Fruit fly (Drosophila melanogaster) whole organism, embryonic: ENCODE results near the gene CG14439.

Experiments used
- Aef1 ChIP-seq: fragments of 200-800 bp; sonication (Bioruptor generic); IDR thresholded peaks from 3 replicates; pipeline ENCODE4 v1.3.6; 2022; ENCODE audit warnings: missing biosample characterization, missing genetic modification characterization
- Bteb2 ChIP-seq: fragments of 200-800 bp; sonication (Bioruptor generic); optimal IDR thresholded peaks from 2 replicates; lab custom pipeline; 2016; ENCODE audit warnings: missing biosample characterization, missing genetic modification characterization
- CG10147 ChIP-seq: fragments of 200-800 bp; sonication (Bioruptor generic); optimal IDR thresholded peaks from 2 replicates; lab custom pipeline; 2019; ENCODE audit warnings: missing biosample characterization, mild to moderate bottlenecking, missing genetic modification characterization, moderate library complexity
- CG11456 ChIP-seq: fragments of 200-800 bp; sonication (Bioruptor generic); IDR thresholded peaks from 3 replicates; pipeline ENCODE4 v1.3.6; 2022; ENCODE audit warnings: missing biosample characterization, missing genetic modification characterization
- CG12659 ChIP-seq: fragments of 200-800 bp; sonication (Bioruptor generic); optimal IDR thresholded peaks from 3 replicates; lab custom pipeline; 2017; ENCODE audit warnings: mild to moderate bottlenecking, missing biosample characterization, missing genetic modification reagents, missing genetic modification characterization
- CG13123 ChIP-seq: fragments of 200-800 bp; sonication (Bioruptor generic); optimal IDR thresholded peaks from 2 replicates; lab custom pipeline; 2016; ENCODE audit warnings: missing biosample characterization, missing genetic modification characterization
- CG16813 ChIP-seq: fragments of 200-800 bp; sonication (Bioruptor generic); IDR thresholded peaks from 3 replicates; pipeline ENCODE4 v1.3.6; 2022; ENCODE audit warnings: missing biosample characterization, missing genetic modification characterization; ENCODE audit not compliant: partially characterized antibody
- CG16863 ChIP-seq: fragments of 200-800 bp; sonication (Bioruptor generic); optimal IDR thresholded peaks from 3 replicates; lab custom pipeline; 2016; ENCODE audit warnings: missing biosample characterization, missing genetic modification characterization
- CG17568 ChIP-seq: fragments of 200-800 bp; sonication (Bioruptor generic); optimal IDR thresholded peaks from 2 replicates; lab custom pipeline; 2018; ENCODE audit warnings: missing biosample characterization, mild to moderate bottlenecking, missing genetic modification characterization, moderate library complexity
- CG1832 ChIP-seq: fragments of 200-800 bp; sonication (Bioruptor generic); optimal IDR thresholded peaks from 2 replicates; lab custom pipeline; 2017; ENCODE audit warnings: missing biosample characterization, mild to moderate bottlenecking, missing genetic modification characterization, inconsistent platforms
- CG2875 ChIP-seq: fragments of 200-800 bp; sonication (Bioruptor generic); optimal IDR thresholded peaks from 2 replicates; lab custom pipeline; 2017; ENCODE audit warnings: missing biosample characterization, mild to moderate bottlenecking, missing genetic modification characterization, missing genetic modification reagents
- CG33557 ChIP-seq: fragments of 200-800 bp; sonication (Bioruptor generic); optimal IDR thresholded peaks from 2 replicates; lab custom pipeline; 2019; ENCODE audit warnings: missing biosample characterization, mild to moderate bottlenecking, missing genetic modification characterization, moderate library complexity
- CG5245 ChIP-seq: fragments of 200-800 bp; sonication (Bioruptor generic); optimal IDR thresholded peaks from 3 replicates; lab custom pipeline; 2016; ENCODE audit warnings: missing biosample characterization, missing genetic modification characterization
- CG6765 ChIP-seq: fragments of 200-800 bp; sonication (Bioruptor generic); optimal IDR thresholded peaks from 3 replicates; lab custom pipeline; 2017; ENCODE audit warnings: missing biosample characterization, mild to moderate bottlenecking, missing genetic modification characterization
- CG6791 ChIP-seq: fragments of 200-800 bp; sonication (Bioruptor generic); IDR thresholded peaks from 3 replicates; pipeline ENCODE4 v1.3.6; 2022; ENCODE audit warnings: missing biosample characterization, missing genetic modification characterization; ENCODE audit not compliant: partially characterized antibody
- CG7357 ChIP-seq: fragments of 200-800 bp; sonication (Bioruptor generic); IDR thresholded peaks from 3 replicates; pipeline ENCODE4 v1.3.6; 2022; ENCODE audit warnings: missing biosample characterization, missing genetic modification characterization
- CG8359 ChIP-seq: fragments of 200-800 bp; sonication (Bioruptor generic); optimal IDR thresholded peaks from 2 replicates; lab custom pipeline; 2017; ENCODE audit warnings: missing biosample characterization, mild to moderate bottlenecking, missing genetic modification characterization, borderline replicate concordance
- CG8944 ChIP-seq: fragments of 200-800 bp; sonication (Bioruptor generic); optimal IDR thresholded peaks from 3 replicates; lab custom pipeline; 2016; ENCODE audit warnings: missing biosample characterization, missing genetic modification characterization
- CG9437 ChIP-seq: fragments of 200-800 bp; sonication (Bioruptor generic); optimal IDR thresholded peaks from 2 replicates; lab custom pipeline; 2018; ENCODE audit warnings: missing biosample characterization, mild to moderate bottlenecking, missing genetic modification characterization
- CG9797 ChIP-seq: fragments of 200-800 bp; sonication (Bioruptor generic); optimal IDR thresholded peaks from 3 replicates; lab custom pipeline; 2018; ENCODE audit warnings: missing biosample characterization, mild to moderate bottlenecking, missing genetic modification characterization
- CG9817 ChIP-seq: fragments of 200-800 bp; sonication (Bioruptor generic); optimal IDR thresholded peaks from 2 replicates; lab custom pipeline; 2018; ENCODE audit warnings: missing biosample characterization, mild to moderate bottlenecking, missing genetic modification characterization, moderate library complexity
- Elba2 ChIP-seq: fragments of 200-800 bp; sonication (Bioruptor generic); optimal IDR thresholded peaks from 3 replicates; lab custom pipeline; 2016; ENCODE audit warnings: missing biosample characterization, missing genetic modification characterization
- Gug ChIP-seq: fragments of 200-800 bp; sonication (Bioruptor generic); IDR thresholded peaks from 4 replicates; pipeline ENCODE4 v1.3.6; 2022; ENCODE audit warnings: missing biosample characterization, missing genetic modification characterization
- HLH54F ChIP-seq: fragments of 200-800 bp; sonication (Bioruptor generic); optimal IDR thresholded peaks from 3 replicates; lab custom pipeline; 2016; ENCODE audit warnings: missing biosample characterization, missing genetic modification characterization
- HLHmδ ChIP-seq: fragments of 200-800 bp; sonication (Bioruptor generic); optimal IDR thresholded peaks from 2 replicates; lab custom pipeline; 2018; ENCODE audit warnings: missing biosample characterization, mild to moderate bottlenecking, missing genetic modification characterization, moderate library complexity
- Hmx ChIP-seq: fragments of 200-800 bp; sonication (Bioruptor generic); optimal IDR thresholded peaks from 2 replicates; lab custom pipeline; 2016; ENCODE audit warnings: missing biosample characterization, missing genetic modification characterization
- Ptx1 ChIP-seq: fragments of 200-800 bp; sonication (Bioruptor generic); IDR thresholded peaks from 2 replicates; pipeline ENCODE4 v1.3.6; 2022; ENCODE audit warnings: missing biosample characterization, missing genetic modification characterization
- Sry-β ChIP-seq: fragments of 200-800 bp; sonication (Bioruptor generic); optimal IDR thresholded peaks from 2 replicates; lab custom pipeline; 2018; ENCODE audit warnings: missing biosample characterization, mild to moderate bottlenecking, missing genetic modification characterization, moderate library complexity
- Stat92E ChIP-seq, 3 experiments: fragments of >200 bp in 2 of 3; fragments of 200-800 bp in 1 of 3; sonication (Bioruptor generic) in 1 of 3; optimal IDR thresholded peaks; 2 replicates each; lab custom pipeline; 2017 to 2019; ENCODE audit warnings: missing biosample characterization in 3 of 3, missing genetic modification characterization in 3 of 3, mild to moderate bottlenecking in 1 of 3, moderate library complexity in 1 of 3
- ab ChIP-seq: fragments of 200-800 bp; sonication (Bioruptor generic); optimal IDR thresholded peaks from 2 replicates; lab custom pipeline; 2016; ENCODE audit warnings: missing biosample characterization, missing genetic modification characterization
- ap ChIP-seq: fragments of 200-800 bp; sonication (Bioruptor generic); IDR thresholded peaks from 2 replicates; pipeline ENCODE4 v1.3.6; 2022; ENCODE audit warnings: missing biosample characterization, missing genetic modification characterization
- ato ChIP-seq: fragments of 200-800 bp; sonication (Bioruptor generic); IDR thresholded peaks from 2 replicates; pipeline ENCODE4 v1.3.6; 2022; ENCODE audit warnings: missing biosample characterization, missing genetic modification characterization; ENCODE audit not compliant: partially characterized antibody
- chn ChIP-seq: fragments of 200-800 bp; sonication (Bioruptor generic); optimal IDR thresholded peaks from 2 replicates; lab custom pipeline; 2016; ENCODE audit warnings: missing biosample characterization, missing genetic modification characterization
- dati ChIP-seq: fragments of 200-800 bp; sonication (Bioruptor generic); IDR thresholded peaks from 2 replicates; pipeline ENCODE4 v1.3.6; 2022; ENCODE audit warnings: missing biosample characterization, missing genetic modification characterization
- disco-r ChIP-seq: fragments of 200-800 bp; sonication (Bioruptor generic); optimal IDR thresholded peaks from 2 replicates; lab custom pipeline; 2016; ENCODE audit warnings: missing biosample characterization, missing genetic modification characterization
- dmrt11E ChIP-seq: fragments of 200-800 bp; sonication (Bioruptor generic); optimal IDR thresholded peaks from 3 replicates; lab custom pipeline; 2018; ENCODE audit warnings: missing biosample characterization, mild to moderate bottlenecking, missing genetic modification characterization, moderate library complexity
- ftz-f1 ChIP-seq: fragments of 200-800 bp; sonication (Bioruptor generic); optimal IDR thresholded peaks from 2 replicates; lab custom pipeline; 2016; ENCODE audit warnings: missing biosample characterization, missing genetic modification characterization
- lmd ChIP-seq: fragments of 200-800 bp; sonication (Bioruptor generic); IDR thresholded peaks from 2 replicates; pipeline ENCODE4 v1.3.6; 2022; ENCODE audit warnings: missing biosample characterization, missing genetic modification characterization
- mirr ChIP-seq: fragments of 200-800 bp; sonication (Bioruptor generic); optimal IDR thresholded peaks from 3 replicates; lab custom pipeline; 2018; ENCODE audit warnings: missing biosample characterization, mild to moderate bottlenecking, missing genetic modification characterization
- oc ChIP-seq: fragments of 200-800 bp; sonication (Bioruptor generic); optimal IDR thresholded peaks from 2 replicates; lab custom pipeline; 2018; ENCODE audit warnings: missing biosample characterization, mild to moderate bottlenecking, missing genetic modification characterization, moderate library complexity
- odd ChIP-seq: fragments of 200-800 bp; sonication (Bioruptor generic); optimal IDR thresholded peaks from 2 replicates; lab custom pipeline; 2017; ENCODE audit warnings: missing biosample characterization, mild to moderate bottlenecking, missing genetic modification characterization
- pho ChIP-seq: fragments of 200-800 bp; sonication (Bioruptor generic); optimal IDR thresholded peaks from 2 replicates; lab custom pipeline; 2016; ENCODE audit warnings: missing biosample characterization, missing genetic modification characterization
- phol ChIP-seq: fragments of 200-800 bp; sonication (Bioruptor generic); optimal IDR thresholded peaks from 3 replicates; lab custom pipeline; 2018; ENCODE audit warnings: missing biosample characterization, mild to moderate bottlenecking, missing genetic modification characterization, moderate library complexity
- pita ChIP-seq: fragments of 200-800 bp; sonication (Bioruptor generic); optimal IDR thresholded peaks from 2 replicates; lab custom pipeline; 2017; ENCODE audit warnings: missing biosample characterization, mild to moderate bottlenecking, missing genetic modification characterization
- pum ChIP-seq: fragments of 200-800 bp; sonication (Bioruptor generic); optimal IDR thresholded peaks from 2 replicates; lab custom pipeline; 2016; ENCODE audit warnings: missing biosample characterization, missing genetic modification characterization
- shn ChIP-seq: fragments of 200-800 bp; sonication (Bioruptor generic); optimal IDR thresholded peaks from 3 replicates; lab custom pipeline; 2016; ENCODE audit warnings: missing biosample characterization, missing genetic modification characterization
- sima ChIP-seq: fragments of 200-800 bp; sonication (Bioruptor generic); optimal IDR thresholded peaks from 2 replicates; lab custom pipeline; 2016; ENCODE audit warnings: missing biosample characterization, missing genetic modification characterization
- sna ChIP-seq: fragments of 200-800 bp; sonication (Bioruptor generic); IDR thresholded peaks from 2 replicates; pipeline ENCODE4 v1.3.6; 2022; ENCODE audit warnings: missing biosample characterization, missing genetic modification characterization; ENCODE audit not compliant: partially characterized antibody
- sqz ChIP-seq: fragments of 200-800 bp; sonication (Bioruptor generic); optimal IDR thresholded peaks from 3 replicates; lab custom pipeline; 2018; ENCODE audit warnings: missing biosample characterization, mild to moderate bottlenecking, missing genetic modification characterization
- zen2 ChIP-seq: fragments of 200-800 bp; sonication (Bioruptor generic); IDR thresholded peaks from 3 replicates; pipeline ENCODE4 v1.3.6; 2022; ENCODE audit warnings: missing biosample characterization, missing genetic modification characterization; ENCODE audit not compliant: partially characterized antibody

Gene CG14439

DNA sequence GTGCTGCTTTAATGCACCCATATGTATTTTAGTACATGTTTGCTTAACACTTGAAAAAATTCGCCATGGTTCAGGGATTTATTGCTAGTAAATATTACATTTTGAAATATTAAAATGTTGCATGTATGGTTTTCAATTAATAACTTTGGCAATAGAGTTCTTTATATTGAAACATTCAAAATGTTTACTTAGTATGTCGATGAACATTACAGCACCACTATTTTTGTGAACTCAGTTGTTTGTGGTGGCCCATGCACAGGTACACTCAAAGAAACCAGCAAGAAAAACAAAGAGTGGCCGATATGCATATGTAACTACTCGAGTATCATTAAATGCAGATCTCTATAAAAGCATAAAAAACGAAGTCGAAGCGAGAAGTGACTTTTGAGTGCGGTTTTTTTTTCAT is 45.3 kb upstream of the CG14439 start (continued):
- TF ChIP-seq HLH54F (GFP tag; lab: Kevin White, UChicago), result no peak
- no peak for TF ChIP-seq zen2 (GFP tag; lab: Robert Waterston, UW)
- TF ChIP-seq CG10147 (GFP tag; lab: Kevin White, UChicago), result peak; percentile 18
- no peak for TF ChIP-seq sna (GFP tag; lab: Robert Waterston, UW)
- peak; percentile 40 for TF ChIP-seq CG16863 (GFP tag; lab: Kevin White, UChicago)
- peak; percentile 58 for TF ChIP-seq CG8944 (GFP tag; lab: Kevin White, UChicago)
- TF ChIP-seq CG6765 (GFP tag; lab: Kevin White, UChicago), result peak; percentile 7
- peak; percentile 28 for TF ChIP-seq odd (GFP tag; lab: Kevin White, UChicago)
- no peak for TF ChIP-seq CG6791
- TF ChIP-seq Gug (GFP tag; lab: Robert Waterston, UW), result peak; percentile 45; the same call in 2 of the 4 replicates
- TF ChIP-seq sima (GFP tag; lab: Kevin White, UChicago), result no peak
- peak; percentile 56 for TF ChIP-seq CG12659 (GFP tag; lab: Kevin White, UChicago)
- no peak for TF ChIP-seq Sry-β (GFP tag; lab: Kevin White, UChicago)
- TF ChIP-seq ab (GFP tag; lab: Kevin White, UChicago), result no peak
- no peak for TF ChIP-seq Stat92E (GFP tag; optimal IDR thresholded peaks at IDR 0.05; lab: Kevin White, UChicago)
- TF ChIP-seq ap (GFP tag; lab: Robert Waterston, UW), result 0 out of 2 replicates have a peak, but pooled peaks have one; percentile 25
- TF ChIP-seq Ptx1, result peak; percentile 81
- TF ChIP-seq phol (tag; lab: Kevin White, UChicago), result peak; percentile 83
- no peak for TF ChIP-seq Elba2 (GFP tag; lab: Kevin White, UChicago)
- TF ChIP-seq ftz-f1, result no peak
- TF ChIP-seq CG5245, result peak; percentile 11
- TF ChIP-seq shn (GFP tag; lab: Kevin White, UChicago), result peak; percentile 22
- TF ChIP-seq pum, result peak; percentile 51
- peak; percentile 43 for TF ChIP-seq CG9817 (tag; lab: Kevin White, UChicago)
- no peak for TF ChIP-seq pho (GFP tag; lab: Kevin White, UChicago)
- TF ChIP-seq oc (tag; lab: Kevin White, UChicago), result peak; percentile 71
- no peak for TF ChIP-seq disco-r (GFP tag; lab: Kevin White, UChicago)
- no peak for TF ChIP-seq sqz
- peak; percentile 59 for TF ChIP-seq CG2875 (GFP tag; lab: Kevin White, UChicago)
- peak; percentile 67 for TF ChIP-seq CG33557 (GFP tag; lab: Kevin White, UChicago)
- TF ChIP-seq CG16813 (GFP tag; lab: Robert Waterston, UW), result no peak
- TF ChIP-seq Bteb2, result no peak
- no peak for TF ChIP-seq CG11456 (GFP tag; lab: Robert Waterston, UW)
- 0 out of 2 replicates have a peak, but pooled peaks have one; percentile 15 for TF ChIP-seq dati (GFP tag; lab: Robert Waterston, UW)
- TF ChIP-seq HLHmδ (GFP tag; lab: Kevin White, UChicago), result no peak
- peak; percentile 34 for TF ChIP-seq CG8359 (GFP tag; lab: Kevin White, UChicago)
- peak; percentile 76 for TF ChIP-seq dmrt11E (tag; lab: Kevin White, UChicago)
- TF ChIP-seq CG9797, result no peak
- peak; percentile 7 for TF ChIP-seq CG13123 (GFP tag; lab: Kevin White, UChicago)
- peak; percentile 56 for TF ChIP-seq chn (GFP tag; lab: Kevin White, UChicago)
- TF ChIP-seq Aef1, result peak; percentile 29; the same call in 1 of the 3 replicates
- no peak for TF ChIP-seq CG17568
- TF ChIP-seq CG1832 (GFP tag; lab: Kevin White, UChicago), result no peak
- peak; percentile 61; the same call in 1 of the 3 replicates for TF ChIP-seq CG7357
- no peak for TF ChIP-seq ato (GFP tag; lab: Robert Waterston, UW)
- TF ChIP-seq Hmx, result no peak
- peak; percentile 69 for TF ChIP-seq CG9437
- peak; percentile 63 for TF ChIP-seq lmd
- TF ChIP-seq pita (GFP tag; lab: Kevin White, UChicago), result no peak
- no peak for TF ChIP-seq mirr
